Fruit fly (Drosophila melanogaster) whole organism, embryonic: Measurements from ENCODE around the gene CG10274.

Experiments used
- CG11456 ChIP-seq: fragments of 200-800 bp; sonication (Bioruptor generic); IDR thresholded peaks from 3 replicates; pipeline ENCODE4 v1.3.6; 2022; ENCODE audit warnings: missing biosample characterization, missing genetic modification characterization
- CG12071 ChIP-seq: fragments of 200-800 bp; sonication (Bioruptor generic); optimal IDR thresholded peaks from 3 replicates; lab custom pipeline; 2018; ENCODE audit warnings: missing biosample characterization, mild to moderate bottlenecking, missing genetic modification characterization
- CG12942 ChIP-seq: fragments of 200-800 bp; sonication (Bioruptor generic); optimal IDR thresholded peaks from 3 replicates; lab custom pipeline; 2016; ENCODE audit warnings: missing biosample characterization, missing genetic modification characterization
- CG13296 ChIP-seq: fragments of 200-800 bp; sonication (Bioruptor generic); optimal IDR thresholded peaks from 3 replicates; lab custom pipeline; 2018; ENCODE audit warnings: missing biosample characterization, mild to moderate bottlenecking, missing genetic modification characterization
- CG14050 ChIP-seq: fragments of 200-800 bp; sonication (Bioruptor generic); IDR thresholded peaks from 3 replicates; pipeline ENCODE4 v1.3.6; 2022; ENCODE audit warnings: missing biosample characterization, missing genetic modification characterization
- CG14710 ChIP-seq: fragments of 200-800 bp; sonication (Bioruptor generic); optimal IDR thresholded peaks from 3 replicates; lab custom pipeline; 2019; ENCODE audit warnings: missing biosample characterization, mild to moderate bottlenecking, missing genetic modification characterization, moderate library complexity
- CG15073 ChIP-seq: fragments of 200-800 bp; sonication (Bioruptor generic); optimal IDR thresholded peaks from 2 replicates; lab custom pipeline; 2016; ENCODE audit warnings: missing biosample characterization, missing genetic modification characterization
- CG15269 ChIP-seq: fragments of 200-800 bp; sonication (Bioruptor generic); optimal IDR thresholded peaks from 2 replicates; lab custom pipeline; 2018; ENCODE audit warnings: missing biosample characterization, mild to moderate bottlenecking, missing genetic modification characterization, moderate library complexity
- CG15696 ChIP-seq: fragments of 200-800 bp; sonication (Bioruptor generic); optimal IDR thresholded peaks from 2 replicates; lab custom pipeline; 2019; ENCODE audit warnings: missing biosample characterization, mild to moderate bottlenecking, missing genetic modification characterization, moderate library complexity
- CG1603 ChIP-seq: fragments of 200-800 bp; sonication (Bioruptor generic); optimal IDR thresholded peaks from 2 replicates; lab custom pipeline; 2019; ENCODE audit warnings: missing biosample characterization, mild to moderate bottlenecking, missing genetic modification characterization, moderate library complexity
- CG16779 ChIP-seq: fragments of 200-800 bp; sonication (Bioruptor generic); IDR thresholded peaks from 2 replicates; pipeline ENCODE4 v1.3.6; 2022; ENCODE audit warnings: missing biosample characterization, missing genetic modification characterization
- CG2712 ChIP-seq: fragments of 200-800 bp; optimal IDR thresholded peaks from 3 replicates; lab custom pipeline; 2019; ENCODE audit warnings: missing biosample characterization, mild to moderate bottlenecking, missing genetic modification characterization, moderate library complexity
- CG30403 ChIP-seq: fragments of 200-800 bp; sonication (Bioruptor generic); optimal IDR thresholded peaks from 3 replicates; lab custom pipeline; 2016; ENCODE audit warnings: missing biosample characterization, missing genetic modification characterization
- CG30431 ChIP-seq: fragments of 200-800 bp; sonication (Bioruptor generic); optimal IDR thresholded peaks from 2 replicates; lab custom pipeline; 2017; ENCODE audit warnings: missing biosample characterization, missing genetic modification characterization
- CG43689 ChIP-seq: fragments of 200-800 bp; sonication (Bioruptor generic); IDR thresholded peaks from 2 replicates; pipeline ENCODE4 v1.3.6; 2022; ENCODE audit warnings: missing biosample characterization, missing genetic modification characterization
- CG6175 ChIP-seq: fragments of 200-800 bp; sonication (Bioruptor generic); IDR thresholded peaks from 3 replicates; pipeline ENCODE4 v1.3.6; 2022; ENCODE audit warnings: missing biosample characterization, missing genetic modification characterization
- CG6689 ChIP-seq: fragments of 200-800 bp; sonication (Bioruptor generic); IDR thresholded peaks from 2 replicates; pipeline ENCODE4 v1.3.6; 2022; ENCODE audit warnings: missing biosample characterization, missing genetic modification characterization
- CG6765 ChIP-seq: fragments of 200-800 bp; sonication (Bioruptor generic); optimal IDR thresholded peaks from 3 replicates; lab custom pipeline; 2017; ENCODE audit warnings: missing biosample characterization, mild to moderate bottlenecking, missing genetic modification characterization
- CG7372 ChIP-seq: fragments of 200-800 bp; sonication (Bioruptor generic); IDR thresholded peaks from 2 replicates; pipeline ENCODE4 v1.3.6; 2022; ENCODE audit warnings: missing biosample characterization, missing genetic modification characterization
- CG7839 ChIP-seq: fragments of 200-800 bp; sonication (Bioruptor generic); optimal IDR thresholded peaks from 3 replicates; lab custom pipeline; 2018; ENCODE audit warnings: missing biosample characterization, mild to moderate bottlenecking, missing genetic modification characterization, moderate library complexity
- CG9609 ChIP-seq: fragments of 200-800 bp; sonication (Bioruptor generic); optimal IDR thresholded peaks from 3 replicates; lab custom pipeline; 2016; ENCODE audit warnings: missing biosample characterization, missing genetic modification characterization
- Dek ChIP-seq: fragments of 200-800 bp; sonication (Bioruptor generic); optimal IDR thresholded peaks from 3 replicates; lab custom pipeline; 2019; ENCODE audit warnings: missing biosample characterization, mild to moderate bottlenecking, missing genetic modification characterization, moderate library complexity
- Dip2 ChIP-seq: fragments of 200-800 bp; sonication (Bioruptor generic); IDR thresholded peaks from 2 replicates; pipeline ENCODE4 v1.3.6; 2022; ENCODE audit warnings: missing biosample characterization, missing genetic modification characterization
- Fer1 ChIP-seq: fragments of 200-800 bp; sonication (Bioruptor generic); optimal IDR thresholded peaks from 2 replicates; lab custom pipeline; 2017; ENCODE audit warnings: missing biosample characterization, mild to moderate bottlenecking, missing genetic modification characterization
- H2.0 ChIP-seq: fragments of 200-800 bp; sonication (Bioruptor generic); IDR thresholded peaks from 2 replicates; pipeline ENCODE4 v1.3.6; 2022; ENCODE audit warnings: missing biosample characterization, missing genetic modification characterization
- Hey ChIP-seq: fragments of 200-800 bp; sonication (Bioruptor generic); optimal IDR thresholded peaks from 3 replicates; lab custom pipeline; 2018; ENCODE audit warnings: missing biosample characterization, mild to moderate bottlenecking, missing genetic modification characterization
- Hr51 ChIP-seq, 2 experiments: fragments of 200-800 bp; sonication (Bioruptor generic); optimal IDR thresholded peaks; 2 replicates in 1 of 2; 3 replicates in 1 of 2; lab custom pipeline; 2016 to 2018; ENCODE audit warnings: missing biosample characterization in 2 of 2, missing genetic modification characterization in 2 of 2, mild to moderate bottlenecking in 1 of 2, moderate library complexity in 1 of 2
- MTF-1 ChIP-seq: fragments of 200-800 bp; sonication (Bioruptor generic); optimal IDR thresholded peaks from 2 replicates; lab custom pipeline; 2018; ENCODE audit warnings: missing biosample characterization, mild to moderate bottlenecking, missing genetic modification characterization, borderline replicate concordance
- Mes4 ChIP-seq: fragments of 200-800 bp; sonication (Bioruptor generic); optimal IDR thresholded peaks from 2 replicates; lab custom pipeline; 2016; ENCODE audit warnings: missing biosample characterization, missing genetic modification characterization
- Nf-YB ChIP-seq: fragments of 200-800 bp; sonication (Bioruptor generic); optimal IDR thresholded peaks from 3 replicates; lab custom pipeline; 2019; ENCODE audit warnings: missing biosample characterization, mild to moderate bottlenecking, missing genetic modification characterization, moderate library complexity
- Oli ChIP-seq: fragments of 200-800 bp; sonication (Bioruptor generic); optimal IDR thresholded peaks from 2 replicates; lab custom pipeline; 2018; ENCODE audit warnings: missing biosample characterization, mild to moderate bottlenecking, missing genetic modification characterization, moderate library complexity
- Pdp1 ChIP-seq, 2 experiments: fragments of 200-800 bp; sonication (Bioruptor generic); optimal IDR thresholded peaks; 3 replicates each; lab custom pipeline; 2016; ENCODE audit warnings: missing biosample characterization in 2 of 2, missing genetic modification characterization in 2 of 2, mild to moderate bottlenecking in 1 of 2, moderate library complexity in 1 of 2
- Spps ChIP-seq: fragments of 200-800 bp; sonication (Bioruptor generic); optimal IDR thresholded peaks from 2 replicates; lab custom pipeline; 2018; ENCODE audit warnings: missing biosample characterization, mild to moderate bottlenecking, missing genetic modification characterization
- Ssrp ChIP-seq: fragments of 200-800 bp; sonication (Bioruptor generic); optimal IDR thresholded peaks from 2 replicates; lab custom pipeline; 2018; ENCODE audit warnings: missing biosample characterization, mild to moderate bottlenecking, missing genetic modification characterization, moderate library complexity
- az2 ChIP-seq: fragments of 200-800 bp; sonication (Bioruptor generic); optimal IDR thresholded peaks from 3 replicates; lab custom pipeline; 2016; ENCODE audit warnings: missing biosample characterization, missing genetic modification characterization
- chm ChIP-seq: fragments of 200-800 bp; sonication (Bioruptor generic); IDR thresholded peaks from 2 replicates; pipeline ENCODE4 v1.3.6; 2022; ENCODE audit warnings: missing biosample characterization, missing genetic modification characterization
- crp ChIP-seq, 2 experiments: fragments of 200-800 bp; sonication (Bioruptor generic); optimal IDR thresholded peaks; 2 replicates in 1 of 2; 3 replicates in 1 of 2; lab custom pipeline; 2017; ENCODE audit warnings: missing biosample characterization in 2 of 2, missing genetic modification characterization in 2 of 2, mild to moderate bottlenecking in 1 of 2, moderate library complexity in 1 of 2
- en ChIP-seq: fragments of 200-800 bp; sonication (Bioruptor generic); optimal IDR thresholded peaks from 2 replicates; lab custom pipeline; 2016; ENCODE audit warnings: missing biosample characterization, missing genetic modification characterization
- esg ChIP-seq: fragments of 200-800 bp; sonication (Bioruptor generic); conservative IDR thresholded peaks from 2 replicates; pipeline ENCODE4 v1.3.6; 2022; ENCODE audit warnings: missing biosample characterization, missing genetic modification characterization
- fd3F ChIP-seq: fragments of 200-800 bp; sonication (Bioruptor generic); optimal IDR thresholded peaks from 2 replicates; lab custom pipeline; 2018; ENCODE audit warnings: missing biosample characterization, mild to moderate bottlenecking, missing genetic modification characterization, moderate library complexity
- gem ChIP-seq: fragments of 200-800 bp; sonication (Bioruptor generic); optimal IDR thresholded peaks from 2 replicates; lab custom pipeline; 2019; ENCODE audit warnings: missing biosample characterization, mild to moderate bottlenecking, missing genetic modification characterization, moderate library complexity
- gsb-n ChIP-seq: fragments of 200-800 bp; sonication (Bioruptor generic); optimal IDR thresholded peaks from 3 replicates; lab custom pipeline; 2018; ENCODE audit warnings: missing biosample characterization, mild to moderate bottlenecking, missing genetic modification characterization
- jing ChIP-seq: fragments of 200-800 bp; sonication (Bioruptor generic); optimal IDR thresholded peaks from 2 replicates; lab custom pipeline; 2018; ENCODE audit warnings: missing biosample characterization, mild to moderate bottlenecking, missing genetic modification characterization
- lbe ChIP-seq: fragments of 200-800 bp; sonication (Bioruptor generic); optimal IDR thresholded peaks from 2 replicates; lab custom pipeline; 2016; ENCODE audit warnings: missing biosample characterization, mild to moderate bottlenecking, missing genetic modification characterization
- pho ChIP-seq: fragments of 200-800 bp; sonication (Bioruptor generic); optimal IDR thresholded peaks from 2 replicates; lab custom pipeline; 2016; ENCODE audit warnings: missing biosample characterization, missing genetic modification characterization
- pita ChIP-seq: fragments of 200-800 bp; sonication (Bioruptor generic); optimal IDR thresholded peaks from 2 replicates; lab custom pipeline; 2017; ENCODE audit warnings: missing biosample characterization, mild to moderate bottlenecking, missing genetic modification characterization
- slou ChIP-seq: fragments of 200-800 bp; sonication (Bioruptor generic); optimal IDR thresholded peaks from 3 replicates; lab custom pipeline; 2016; ENCODE audit warnings: missing biosample characterization, missing genetic modification characterization
- sug ChIP-seq: fragments of 200-800 bp; optimal IDR thresholded peaks from 2 replicates; lab custom pipeline; 2019; ENCODE audit warnings: missing biosample characterization, mild to moderate bottlenecking, missing genetic modification characterization, moderate library complexity
- trem ChIP-seq: fragments of 200-800 bp; optimal IDR thresholded peaks from 3 replicates; lab custom pipeline; 2019; ENCODE audit warnings: missing biosample characterization, mild to moderate bottlenecking, missing genetic modification characterization, moderate library complexity
- trh ChIP-seq: fragments of 200-800 bp; sonication (Bioruptor generic); optimal IDR thresholded peaks from 2 replicates; lab custom pipeline; 2016; ENCODE audit warnings: missing biosample characterization, missing genetic modification characterization
- zfh2 ChIP-seq: fragments of 200-800 bp; sonication (Bioruptor generic); optimal IDR thresholded peaks from 2 replicates; lab custom pipeline; 2016; ENCODE audit warnings: missing biosample characterization, missing genetic modification characterization

The CG10274 gene

dm6 chr3L:6217212-6217611, 35.6 kb upstream of the CG10274 start (continued):
- no peak for TF ChIP-seq fd3F (GFP tag; lab: Kevin White, UChicago)
- peak; percentile 9 for TF ChIP-seq MTF-1 (GFP tag; lab: Kevin White, UChicago)
- peak; percentile 92 for TF ChIP-seq CG2712
- TF ChIP-seq chm (GFP tag; lab: Robert Waterston, UW): peak; percentile 60
- peak; percentile 34; the same call in 1 of the 2 replicates for TF ChIP-seq CG7372
- peak; percentile 18 for TF ChIP-seq Mes4 (GFP tag; lab: Kevin White, UChicago)
- TF ChIP-seq slou (GFP tag; lab: Kevin White, UChicago): no peak
- peak; percentile 66 for TF ChIP-seq esg (GFP tag; lab: Robert Waterston, UW)
- peak; percentile 86 for TF ChIP-seq trem (tag; lab: Kevin White, UChicago)
- no peak for TF ChIP-seq CG15073 (GFP tag; lab: Kevin White, UChicago)
- TF ChIP-seq trh (GFP tag; lab: Kevin White, UChicago): peak; percentile 19
- peak; percentile 22 to 75 for TF ChIP-seq Pdp1 (GFP tag; optimal IDR thresholded peaks at IDR 0.05; lab: Kevin White, UChicago)
- TF ChIP-seq CG6689: peak; percentile 75
- TF ChIP-seq CG30403: peak; percentile 75
- TF ChIP-seq CG14710: peak; percentile 81
- TF ChIP-seq Hr51 (GFP tag; optimal IDR thresholded peaks at IDR 0.05; lab: Kevin White, UChicago): peak in 1 of 2 experiments; percentile 71
- peak; percentile 15 for TF ChIP-seq Dek (tag; lab: Kevin White, UChicago)
- no peak for TF ChIP-seq Fer1 (GFP tag; lab: Kevin White, UChicago)
- no peak for TF ChIP-seq zfh2 (GFP tag; lab: Kevin White, UChicago)
- TF ChIP-seq Oli (tag; lab: Kevin White, UChicago): peak; percentile 77
- TF ChIP-seq CG7839 (tag; lab: Kevin White, UChicago): peak; percentile 81
- peak; percentile 87 for TF ChIP-seq Spps (tag; lab: Kevin White, UChicago)
- no peak for TF ChIP-seq en (GFP tag; lab: Kevin White, UChicago)
- TF ChIP-seq crp (GFP tag; optimal IDR thresholded peaks at IDR 0.05; lab: Kevin White, UChicago): peak in 1 of 2 experiments; percentile 22
- TF ChIP-seq CG15269 (tag; lab: Kevin White, UChicago): peak; percentile 60
- TF ChIP-seq CG16779: no peak
- peak; percentile 90 for TF ChIP-seq gem (tag; lab: Kevin White, UChicago)
- TF ChIP-seq CG11456 (GFP tag; lab: Robert Waterston, UW): no peak
- no peak for TF ChIP-seq Hey (tag; lab: Kevin White, UChicago)
- TF ChIP-seq CG30431: peak; percentile 18
- TF ChIP-seq CG6765 (GFP tag; lab: Kevin White, UChicago): no peak
- peak; percentile 66 for TF ChIP-seq H2.0 (GFP tag; lab: Robert Waterston, UW)
- no peak for TF ChIP-seq pita (GFP tag; lab: Kevin White, UChicago)
- no peak for TF ChIP-seq jing
- no peak for TF ChIP-seq lbe (GFP tag; lab: Kevin White, UChicago)
- TF ChIP-seq CG6175 (GFP tag; lab: Robert Waterston, UW): no peak
- TF ChIP-seq CG1603 (tag; lab: Kevin White, UChicago): no peak
- peak; percentile 41 for TF ChIP-seq Nf-YB (GFP tag; lab: Kevin White, UChicago)
- peak; percentile 84 for TF ChIP-seq gsb-n
- TF ChIP-seq sug (tag; lab: Kevin White, UChicago): no peak
- TF ChIP-seq CG14050 (GFP tag; lab: Robert Waterston, UW): peak; percentile 37; the same call in 1 of the 3 replicates
- TF ChIP-seq CG15696 (tag; lab: Kevin White, UChicago): peak; percentile 55
- TF ChIP-seq CG13296 (GFP tag; lab: Kevin White, UChicago): no peak
- no peak for TF ChIP-seq CG43689 (GFP tag; lab: Robert Waterston, UW)
- TF ChIP-seq CG12942 (GFP tag; lab: Kevin White, UChicago): peak; percentile 26
- TF ChIP-seq CG9609 (GFP tag; lab: Kevin White, UChicago): no peak
- TF ChIP-seq CG12071 (GFP tag; lab: Kevin White, UChicago): peak; percentile 5
- TF ChIP-seq Ssrp (tag; lab: Kevin White, UChicago): peak; percentile 83
- TF ChIP-seq pho (GFP tag; lab: Kevin White, UChicago): no peak
- TF ChIP-seq Dip2 (GFP tag; lab: Robert Waterston, UW): no peak
- peak; percentile 76 for TF ChIP-seq az2 (GFP tag; lab: Kevin White, UChicago)
